Worm (Caenorhabditis elegans) whole organism, young adult: Measurements from ENCODE around the gene kel-8.

Experiments
- B0261.1 ChIP-seq: sonication (generic microtip); optimal IDR thresholded peaks from 2 replicates; lab custom pipeline; 2016; ENCODE audit warnings: mild to moderate bottlenecking, missing genetic modification characterization, moderate library complexity, missing compliant biosample characterization
- C06A6.2 ChIP-seq: fragments of 200-800 bp; sonication (Bioruptor generic); conservative IDR thresholded peaks from 2 replicates; pipeline ENCODE4 v1.3.6; 2022; ENCODE audit warnings: missing genetic modification characterization, missing compliant biosample characterization
- C17E4.6 ChIP-seq: fragments of 200-800 bp; sonication (Bioruptor generic); IDR thresholded peaks from 2 replicates; pipeline ENCODE4 v1.3.6; 2022; ENCODE audit warnings: missing genetic modification reagents, missing genetic modification characterization, missing compliant biosample characterization
- D2030.7 ChIP-seq: fragments of 200-800 bp; sonication (Bioruptor generic); IDR thresholded peaks from 2 replicates; pipeline ENCODE4 v1.3.6; 2022; ENCODE audit warnings: missing genetic modification reagents, missing genetic modification characterization, missing compliant biosample characterization
- F10E7.11 ChIP-seq: sonication (generic microtip); optimal IDR thresholded peaks from 2 replicates; lab custom pipeline; 2017; ENCODE audit warnings: mild to moderate bottlenecking, missing genetic modification characterization, moderate library complexity, missing compliant biosample characterization
- F49E8.2 ChIP-seq: sonication (generic microtip); optimal IDR thresholded peaks from 3 replicates; lab custom pipeline; 2017; ENCODE audit warnings: missing genetic modification characterization, mild to moderate bottlenecking, missing compliant biosample characterization, antibody characterized with exemption, moderate library complexity; ENCODE audit not compliant: insufficient read depth
- K12H6.12 ChIP-seq: fragments of 200-800 bp; sonication (Bioruptor generic); optimal IDR thresholded peaks from 2 replicates; lab custom pipeline; 2018; ENCODE audit warnings: mild to moderate bottlenecking, missing genetic modification characterization, missing compliant biosample characterization
- T07F8.4 ChIP-seq: sonication (generic microtip); optimal IDR thresholded peaks from 2 replicates; lab custom pipeline; 2016; ENCODE audit warnings: mild to moderate bottlenecking, missing genetic modification characterization, moderate library complexity, missing compliant biosample characterization
- Y56A3A.18 ChIP-seq: fragments of 200-800 bp; sonication (Bioruptor generic); IDR thresholded peaks from 2 replicates; pipeline ENCODE4 v1.3.6; 2022; ENCODE audit warnings: missing genetic modification reagents, missing genetic modification characterization, missing compliant biosample characterization
- Y67H2A.10 ChIP-seq: fragments of 200-800 bp; sonication (Bioruptor generic); conservative IDR thresholded peaks from 2 replicates; pipeline ENCODE4 v1.3.6; 2022; ENCODE audit warnings: missing genetic modification reagents, missing genetic modification characterization, missing compliant biosample characterization
- attf-6 ChIP-seq: fragments of 200-800 bp; sonication (Bioruptor generic); IDR thresholded peaks from 2 replicates; pipeline ENCODE4 v1.3.6; 2022; ENCODE audit warnings: missing genetic modification reagents, missing genetic modification characterization, missing compliant biosample characterization
- bed-1 ChIP-seq: fragments of 200-800 bp; sonication (Bioruptor generic); IDR thresholded peaks from 2 replicates; pipeline ENCODE4 v1.3.6; 2022; ENCODE audit warnings: missing genetic modification reagents, missing genetic modification characterization, missing compliant biosample characterization
- bed-2 ChIP-seq: fragments of 200-800 bp; sonication (Bioruptor generic); IDR thresholded peaks from 2 replicates; pipeline ENCODE4 v1.3.6; 2022; ENCODE audit warnings: missing genetic modification reagents, missing genetic modification characterization, missing compliant biosample characterization
- ccch-3 ChIP-seq: fragments of 200-800 bp; sonication (Bioruptor generic); optimal IDR thresholded peaks from 2 replicates; lab custom pipeline; 2018; ENCODE audit warnings: mild to moderate bottlenecking, missing genetic modification characterization, missing compliant biosample characterization
- ceh-27 ChIP-seq: fragments of 200-800 bp; sonication (Bioruptor generic); optimal IDR thresholded peaks from 2 replicates; lab custom pipeline; 2018; ENCODE audit warnings: mild to moderate bottlenecking, missing genetic modification characterization, moderate library complexity, missing compliant biosample characterization
- ceh-58 ChIP-seq: fragments of 200-800 bp; sonication (Bioruptor generic); IDR thresholded peaks from 2 replicates; pipeline ENCODE4 v1.3.6; 2022; ENCODE audit warnings: missing genetic modification characterization, missing compliant biosample characterization
- ceh-79 ChIP-seq: sonication (generic microtip); optimal IDR thresholded peaks from 2 replicates; lab custom pipeline; 2017; ENCODE audit warnings: mild to moderate bottlenecking, missing genetic modification characterization, missing compliant biosample characterization
- ceh-91 ChIP-seq: fragments of 200-800 bp; sonication (Bioruptor generic); IDR thresholded peaks from 2 replicates; pipeline ENCODE4 v1.3.6; 2022; ENCODE audit warnings: missing genetic modification reagents, missing genetic modification characterization, missing compliant biosample characterization
- chd-7 ChIP-seq: sonication (generic microtip); optimal IDR thresholded peaks from 2 replicates; lab custom pipeline; 2016; ENCODE audit warnings: mild to moderate bottlenecking, missing genetic modification characterization, moderate library complexity, missing compliant biosample characterization
- dox-1 ChIP-seq: fragments of 200-800 bp; sonication (Bioruptor generic); IDR thresholded peaks from 2 replicates; pipeline ENCODE4 v1.3.6; 2022; ENCODE audit warnings: missing genetic modification reagents, missing genetic modification characterization, missing compliant biosample characterization
- efl-1 ChIP-seq: fragments of 150-350 bp; optimal IDR thresholded peaks from 2 replicates; lab custom pipeline; 2014; ENCODE audit warnings: missing biosample characterization, missing genetic modification reagents, missing genetic modification characterization
- egl-44 ChIP-seq: fragments of 200-800 bp; sonication (Bioruptor generic); IDR thresholded peaks from 2 replicates; pipeline ENCODE4 v1.3.6; 2022; ENCODE audit warnings: missing genetic modification reagents, missing genetic modification characterization, missing compliant biosample characterization
- ets-4 ChIP-seq: fragments of 200-800 bp; sonication (Bioruptor generic); optimal IDR thresholded peaks from 2 replicates; lab custom pipeline; 2018; ENCODE audit warnings: mild to moderate bottlenecking, missing genetic modification characterization, missing compliant biosample characterization
- fkh-3 ChIP-seq: sonication (generic microtip); optimal IDR thresholded peaks from 2 replicates; lab custom pipeline; 2016; ENCODE audit warnings: mild to moderate bottlenecking, missing genetic modification characterization, missing compliant biosample characterization
- gei-17 ChIP-seq: fragments of 200-800 bp; sonication (Bioruptor generic); optimal IDR thresholded peaks from 2 replicates; lab custom pipeline; 2018; ENCODE audit warnings: mild to moderate bottlenecking, missing genetic modification characterization, missing compliant biosample characterization
- him-1 ChIP-seq: sonication (generic microtip); optimal IDR thresholded peaks from 2 replicates; lab custom pipeline; 2016; ENCODE audit warnings: missing genotype, missing genetic modification reagents, missing genetic modification characterization, missing compliant biosample characterization
- lag-1 ChIP-seq: fragments of 200-800 bp; sonication (Bioruptor generic); IDR thresholded peaks from 2 replicates; pipeline ENCODE4 v1.3.6; 2022; ENCODE audit warnings: missing genetic modification reagents, missing genetic modification characterization, missing compliant biosample characterization
- let-526 ChIP-seq: fragments of 200-800 bp; sonication (Bioruptor generic); IDR thresholded peaks from 2 replicates; pipeline ENCODE4 v1.3.6; 2022; ENCODE audit warnings: missing genetic modification reagents, missing genetic modification characterization, missing compliant biosample characterization
- lin-26 ChIP-seq: fragments of 200-800 bp; sonication (Bioruptor generic); IDR thresholded peaks from 2 replicates; pipeline ENCODE4 v1.3.6; 2022; ENCODE audit warnings: missing genetic modification reagents, missing genetic modification characterization, missing compliant biosample characterization
- lir-1 ChIP-seq: fragments of 200-800 bp; sonication (Bioruptor generic); conservative IDR thresholded peaks from 2 replicates; pipeline ENCODE4 v1.3.6; 2022; ENCODE audit warnings: missing genetic modification reagents, missing genetic modification characterization, missing compliant biosample characterization
- lsy-27 ChIP-seq: sonication (generic microtip); optimal IDR thresholded peaks from 2 replicates; lab custom pipeline; 2017; ENCODE audit warnings: missing genetic modification characterization, mild to moderate bottlenecking, missing compliant biosample characterization, antibody characterized with exemption, missing genotype, borderline replicate concordance; ENCODE audit not compliant: insufficient read depth
- madf-10 ChIP-seq: sonication (generic microtip); optimal IDR thresholded peaks from 2 replicates; lab custom pipeline; 2016; ENCODE audit warnings: mild to moderate bottlenecking, missing genetic modification characterization, missing compliant biosample characterization
- mel-28 ChIP-seq: sonication (generic microtip); optimal IDR thresholded peaks from 2 replicates; lab custom pipeline; 2016; ENCODE audit warnings: borderline replicate concordance, mild to moderate bottlenecking, missing genetic modification characterization, missing compliant biosample characterization
- mes-4 ChIP-seq: sonication (generic microtip); optimal IDR thresholded peaks from 2 replicates; lab custom pipeline; 2016; ENCODE audit warnings: missing genotype, missing genetic modification characterization, missing compliant biosample characterization
- mxl-1 ChIP-seq: sonication (generic microtip); optimal IDR thresholded peaks from 2 replicates; lab custom pipeline; 2016; ENCODE audit warnings: missing genetic modification characterization, missing compliant biosample characterization
- nhr-80 ChIP-seq: sonication (generic microtip); optimal IDR thresholded peaks from 2 replicates; lab custom pipeline; 2016; ENCODE audit warnings: missing genetic modification characterization, missing compliant biosample characterization
- nhr-90 ChIP-seq: sonication (generic microtip); optimal IDR thresholded peaks from 2 replicates; lab custom pipeline; 2016; ENCODE audit warnings: missing genotype, mild to moderate bottlenecking, missing genetic modification characterization, missing compliant biosample characterization
- snpc-1.1 ChIP-seq: sonication (generic microtip); optimal IDR thresholded peaks from 2 replicates; lab custom pipeline; 2017; ENCODE audit warnings: missing genetic modification characterization, mild to moderate bottlenecking, missing compliant biosample characterization, antibody characterized with exemption, moderate library complexity, missing genotype, missing genetic modification reagents; ENCODE audit not compliant: insufficient read depth
- snpc-4 ChIP-seq, 5 experiments: fragments of 150-350 bp in 1 of 5; sonication (generic microtip) in 4 of 5; optimal IDR thresholded peaks; 2 replicates each; lab custom pipeline; 2014 to 2018; ENCODE audit warnings: missing genetic modification characterization in 5 of 5, missing biosample characterization in 3 of 5, antibody characterized with exemption in 2 of 5, mild to moderate bottlenecking in 2 of 5, missing compliant biosample characterization in 2 of 5, missing genotype in 2 of 5, moderate library complexity in 2 of 5, missing genetic modification reagents in 1 of 5
- sptf-2 ChIP-seq: fragments of 200-800 bp; sonication (Bioruptor generic); optimal IDR thresholded peaks from 2 replicates; lab custom pipeline; 2018; ENCODE audit warnings: mild to moderate bottlenecking, missing genetic modification characterization, missing compliant biosample characterization
- tbx-9 ChIP-seq: sonication (generic microtip); optimal IDR thresholded peaks from 2 replicates; lab custom pipeline; 2016; ENCODE audit warnings: borderline replicate concordance, missing genetic modification characterization, inconsistent platforms, missing compliant biosample characterization
- tlf-1 ChIP-seq: fragments of 200-800 bp; sonication (Bioruptor generic); optimal IDR thresholded peaks from 2 replicates; lab custom pipeline; 2018; ENCODE audit warnings: mild to moderate bottlenecking, missing genetic modification characterization, missing compliant biosample characterization
- unc-130 ChIP-seq: sonication (generic microtip); optimal IDR thresholded peaks from 2 replicates; lab custom pipeline; 2016; ENCODE audit warnings: missing genetic modification reagents, missing genetic modification characterization, missing compliant biosample characterization
- xnd-1 ChIP-seq: sonication (generic microtip); optimal IDR thresholded peaks from 2 replicates; lab custom pipeline; 2016; ENCODE audit warnings: missing genotype, missing genetic modification reagents, missing genetic modification characterization, missing compliant biosample characterization
- zfh-2 ChIP-seq: fragments of 200-800 bp; sonication (Bioruptor generic); conservative IDR thresholded peaks from 2 replicates; pipeline ENCODE4 v1.3.6; 2022; ENCODE audit warnings: missing genetic modification reagents, missing genetic modification characterization, missing compliant biosample characterization
- ztf-18 ChIP-seq: sonication (generic microtip); optimal IDR thresholded peaks from 2 replicates; lab custom pipeline; 2016; ENCODE audit warnings: missing genotype, mild to moderate bottlenecking, missing genetic modification characterization, missing compliant biosample characterization
- ztf-22 ChIP-seq: fragments of 200-800 bp; sonication (Bioruptor generic); optimal IDR thresholded peaks from 2 replicates; lab custom pipeline; 2018; ENCODE audit warnings: mild to moderate bottlenecking, missing genetic modification characterization, moderate library complexity, missing compliant biosample characterization
- ztf-26 ChIP-seq: sonication (generic microtip); optimal IDR thresholded peaks from 2 replicates; lab custom pipeline; 2017; ENCODE audit warnings: missing genetic modification characterization, missing compliant biosample characterization

kel-8 gene

DNA sequence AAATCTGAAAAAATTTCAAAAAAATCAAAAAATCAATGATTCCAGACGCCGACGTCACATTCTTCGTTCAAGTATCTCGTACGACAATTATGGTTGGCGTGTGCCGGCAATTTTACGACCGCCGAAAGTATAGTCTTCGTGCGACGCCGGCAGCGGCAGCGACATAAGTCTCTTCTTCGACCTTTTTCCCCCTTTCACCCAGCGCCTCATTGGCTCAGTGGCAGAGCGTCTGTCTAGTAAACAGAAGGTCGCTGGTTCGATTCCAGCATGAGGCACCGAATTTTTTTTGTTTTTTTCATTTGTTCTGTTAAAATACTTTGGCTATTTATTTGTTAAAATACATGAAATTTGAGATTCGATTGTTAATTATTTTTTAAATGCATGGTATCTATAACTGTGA, 2.6 kb downstream of the kel-8 start:
- TF ChIP-seq C06A6.2 (GFP tag; lab: Robert Waterston, UW) (no peak), mel-28 (no peak), bed-1 (no peak), D2030.7 (GFP tag; lab: Robert Waterston, UW) (peak; percentile 81), Y56A3A.18 (GFP tag; lab: Robert Waterston, UW) (0 out of 2 replicates have a peak, but pooled peaks have one; percentile 50), ceh-79 (tag; lab: Kevin White, UChicago) (no peak), F10E7.11 (tag; lab: Kevin White, UChicago) (no peak), nhr-90 (tag; lab: Kevin White, UChicago) (peak; percentile 55), bed-2 (GFP tag; lab: Robert Waterston, UW) (no peak), B0261.1 (tag; lab: Kevin White, UChicago) (peak; percentile 77), T07F8.4 (tag; lab: Kevin White, UChicago) (peak; percentile 57), nhr-80 (tag; lab: Kevin White, UChicago) (peak; percentile 14), attf-6 (peak; percentile 61; the same call in 1 of the 2 replicates), efl-1 (no peak), ceh-91 (GFP tag; lab: Robert Waterston, UW) (no peak), lag-1 (GFP tag; lab: Robert Waterston, UW) (no peak), Y67H2A.10 (no peak), let-526 (GFP tag; lab: Robert Waterston, UW) (no peak), mxl-1 (tag; lab: Kevin White, UChicago) (no peak), egl-44 (0 out of 2 replicates have a peak, but pooled peaks have one; percentile 68), fkh-3 (tag; lab: Kevin White, UChicago) (no peak), zfh-2 (GFP tag; lab: Robert Waterston, UW) (no peak), mes-4 (no peak), ztf-22 (no peak), K12H6.12 (tag; lab: Kevin White, UChicago) (no peak), dox-1 (GFP tag; lab: Robert Waterston, UW) (peak; percentile 60), unc-130 (GFP tag; lab: Kevin White, UChicago) (peak; percentile 29), ceh-27 (peak; percentile 62), lsy-27 (tag; lab: Kevin White, UChicago) (peak; percentile 15), lir-1 (GFP tag; lab: Robert Waterston, UW) (no peak), ets-4 (GFP tag; lab: Kevin White, UChicago) (no peak), F49E8.2 (tag; lab: Kevin White, UChicago) (peak; percentile 65), ztf-18 (tag; lab: Kevin White, UChicago) (no peak), chd-7 (peak; percentile 8), him-1 (tag; lab: Kevin White, UChicago) (peak; percentile 5), ccch-3 (GFP tag; lab: Kevin White, UChicago) (no peak), tlf-1 (GFP tag; lab: Kevin White, UChicago) (peak; percentile 23), xnd-1 (tag; lab: Kevin White, UChicago) (no peak), snpc-1.1 (tag; lab: Kevin White, UChicago) (peak; percentile 53), sptf-2 (GFP tag; lab: Kevin White, UChicago) (no peak), gei-17 (GFP tag; lab: Kevin White, UChicago) (no peak), ceh-58 (GFP tag; lab: Robert Waterston, UW) (no peak), tbx-9 (tag; lab: Kevin White, UChicago) (no peak), madf-10 (tag; lab: Kevin White, UChicago) (peak; percentile 16), snpc-4 (GFP tag; optimal IDR thresholded peaks at IDR 0.05; lab: Kevin White, UChicago) (no peak), snpc-4 (tag; optimal IDR thresholded peaks at IDR 0.05; lab: Kevin White, UChicago) (peak in 2 of 4 experiments; percentile 4 to 60), C17E4.6 (GFP tag; lab: Robert Waterston, UW) (no peak), ztf-26 (tag; lab: Kevin White, UChicago) (peak; percentile 7), lin-26 (GFP tag; lab: Robert Waterston, UW) (peak; percentile 84)
